Fruit fly (Drosophila melanogaster) whole organism, adult: ENCODE data around the gene p38c.

Experiments
- CG11617 ChIP-seq: fragments of 200-800 bp; sonication (Bioruptor generic); optimal IDR thresholded peaks from 2 replicates; lab custom pipeline; 2017; ENCODE audit warnings: mild to moderate bottlenecking, missing biosample characterization, missing genetic modification reagents, missing genetic modification characterization
- CG12768 ChIP-seq: fragments of 200-800 bp; sonication (Bioruptor generic); optimal IDR thresholded peaks from 2 replicates; lab custom pipeline; 2017; ENCODE audit warnings: missing biosample characterization, missing genetic modification characterization, mild to moderate bottlenecking, moderate library complexity, missing genetic modification reagents
- CG14711 ChIP-seq: fragments of 200-800 bp; sonication (Bioruptor generic); optimal IDR thresholded peaks from 2 replicates; lab custom pipeline; 2018; ENCODE audit warnings: missing biosample characterization, mild to moderate bottlenecking, missing genetic modification characterization, moderate library complexity
- CG1620 ChIP-seq: fragments of 200-800 bp; sonication (Bioruptor generic); optimal IDR thresholded peaks from 2 replicates; lab custom pipeline; 2016; ENCODE audit warnings: missing biosample characterization, missing genetic modification characterization
- CG33017 ChIP-seq: fragments of 200-800 bp; sonication (Bioruptor generic); optimal IDR thresholded peaks from 2 replicates; lab custom pipeline; 2018; ENCODE audit warnings: missing biosample characterization, mild to moderate bottlenecking, missing genetic modification characterization, moderate library complexity
- CG5204 ChIP-seq: fragments of 200-800 bp; sonication (Bioruptor generic); optimal IDR thresholded peaks from 2 replicates; lab custom pipeline; 2016; ENCODE audit warnings: missing biosample characterization, missing genetic modification characterization
- CG7045 ChIP-seq: fragments of 200-800 bp; sonication (Bioruptor generic); optimal IDR thresholded peaks from 2 replicates; lab custom pipeline; 2017; ENCODE audit warnings: missing biosample characterization, mild to moderate bottlenecking, missing genetic modification characterization
- CG7101 ChIP-seq: fragments of 200-800 bp; sonication (Bioruptor generic); optimal IDR thresholded peaks from 2 replicates; lab custom pipeline; 2018; ENCODE audit warnings: missing biosample characterization, mild to moderate bottlenecking, missing genetic modification characterization, moderate library complexity
- Clk ChIP-seq: fragments of 200-800 bp; sonication (Bioruptor generic); optimal IDR thresholded peaks from 2 replicates; lab custom pipeline; 2017; ENCODE audit warnings: missing biosample characterization, missing genetic modification characterization
- Crg-1 ChIP-seq: fragments of 200-800 bp; sonication (Bioruptor generic); optimal IDR thresholded peaks from 2 replicates; lab custom pipeline; 2016; ENCODE audit warnings: missing biosample characterization, missing genetic modification characterization
- Hr96 ChIP-seq: fragments of 200-800 bp; sonication (Bioruptor generic); optimal IDR thresholded peaks from 2 replicates; lab custom pipeline; 2016; ENCODE audit warnings: missing biosample characterization, missing genetic modification characterization
- Mnt ChIP-seq: fragments of 200-800 bp; sonication (Bioruptor generic); optimal IDR thresholded peaks from 2 replicates; lab custom pipeline; 2016; ENCODE audit warnings: missing biosample characterization, mild to moderate bottlenecking, missing genetic modification characterization
- bab1 ChIP-seq: fragments of 200-800 bp; sonication (Bioruptor generic); optimal IDR thresholded peaks from 3 replicates; lab custom pipeline; 2019; ENCODE audit warnings: missing biosample characterization, mild to moderate bottlenecking, missing genetic modification characterization, moderate library complexity
- cic ChIP-seq: fragments of 200-800 bp; sonication (Bioruptor generic); optimal IDR thresholded peaks from 2 replicates; lab custom pipeline; 2017; ENCODE audit warnings: missing biosample characterization, mild to moderate bottlenecking, missing genetic modification characterization, moderate library complexity
- cnc ChIP-seq, 2 experiments: fragments of >200 bp; optimal IDR thresholded peaks; 2 replicates each; lab custom pipeline; 2017
- kay ChIP-seq: fragments of 200-800 bp; sonication (Bioruptor generic); peaks from one replicate; lab custom pipeline; 2016; ENCODE audit warnings: missing biosample characterization, missing genetic modification characterization, borderline replicate concordance
- ovo ChIP-seq: fragments of 200-800 bp; sonication (Bioruptor generic); optimal IDR thresholded peaks from 2 replicates; lab custom pipeline; 2016; ENCODE audit warnings: missing biosample characterization, missing genetic modification characterization
- pad ChIP-seq: fragments of 200-800 bp; sonication (Bioruptor generic); optimal IDR thresholded peaks from 3 replicates; lab custom pipeline; 2017; ENCODE audit warnings: missing biosample characterization, missing genetic modification characterization, mild to moderate bottlenecking, moderate library complexity, missing genetic modification reagents
- tj ChIP-seq: fragments of 200-800 bp; sonication (Bioruptor generic); optimal IDR thresholded peaks from 3 replicates; lab custom pipeline; 2017; ENCODE audit warnings: missing biosample characterization, mild to moderate bottlenecking, missing genetic modification characterization, moderate library complexity
- toe ChIP-seq: fragments of 200-800 bp; sonication (Bioruptor generic); optimal IDR thresholded peaks from 2 replicates; lab custom pipeline; 2016; ENCODE audit warnings: missing biosample characterization, missing genetic modification characterization

Gene p38c

dm6 chr3R:24172379-24172778 is 22.4 kb upstream of the p38c start, which contains the start of gene CG13606:
Gene CG13606, plus strand, starts transcription at chr3R:24172628.
- TF ChIP-seq CG7045 (GFP tag; lab: Kevin White, UChicago) (no peak), cnc (optimal IDR thresholded peaks at IDR 0.05; lab: Kevin White, UChicago) (no peak), bab1 (GFP tag; lab: Kevin White, UChicago) (no peak), Clk (GFP tag; lab: Kevin White, UChicago) (no peak), CG1620 (no peak), CG33017 (tag; lab: Kevin White, UChicago) (no peak), cic (GFP tag; lab: Kevin White, UChicago) (no peak), kay (GFP tag; lab: Kevin White, UChicago) (no peak), toe (GFP tag; lab: Kevin White, UChicago) (no peak), tj (GFP tag; lab: Kevin White, UChicago) (no peak), CG14711 (no peak), Mnt (no peak), Hr96 (GFP tag; lab: Kevin White, UChicago) (no peak)

dm6 chr3R:24169362-24169761 is 19.4 kb upstream of the p38c start, which contains the start of gene CG5510:
Gene CG5510, minus strand, starts transcription at chr3R:24169562.
- TF ChIP-seq CG11617 = peak; percentile 27
- no peak for TF ChIP-seq Clk (GFP tag; lab: Kevin White, UChicago)
- peak; percentile 43 for TF ChIP-seq CG1620
- peak; percentile 79 for TF ChIP-seq bab1 (GFP tag; lab: Kevin White, UChicago)
- TF ChIP-seq tj (GFP tag; lab: Kevin White, UChicago) = peak; percentile 18
- TF ChIP-seq cic (GFP tag; lab: Kevin White, UChicago) = peak; percentile 16
- no peak for TF ChIP-seq CG7045 (GFP tag; lab: Kevin White, UChicago)
- peak; percentile 28 for TF ChIP-seq CG7101 (tag; lab: Kevin White, UChicago)
- peak; percentile 50 for TF ChIP-seq CG14711
- peak in 1 of 2 experiments; percentile 34 for TF ChIP-seq cnc (optimal IDR thresholded peaks at IDR 0.05; lab: Kevin White, UChicago)
- no peak for TF ChIP-seq Hr96 (GFP tag; lab: Kevin White, UChicago)
- peak; percentile 33 for TF ChIP-seq Crg-1
- no peak for TF ChIP-seq CG12768 (GFP tag; lab: Kevin White, UChicago)
- TF ChIP-seq Mnt = peak; percentile 40
- TF ChIP-seq ovo (GFP tag; lab: Kevin White, UChicago) = no peak
- TF ChIP-seq pad = peak; percentile 2

- peak; percentile 50 for TF ChIP-seq bab1 (GFP tag; lab: Kevin White, UChicago)
- peak; percentile 36 for TF ChIP-seq pad
- TF ChIP-seq Mnt = no peak
- TF ChIP-seq ovo (GFP tag; lab: Kevin White, UChicago) = peak; percentile 37
- peak; percentile 48 for TF ChIP-seq tj (GFP tag; lab: Kevin White, UChicago)
- no peak for TF ChIP-seq CG5204 (GFP tag; lab: Kevin White, UChicago)
- no peak for TF ChIP-seq kay (GFP tag; lab: Kevin White, UChicago)
- TF ChIP-seq CG33017 (tag; lab: Kevin White, UChicago) = peak; percentile 20
- peak; percentile 12 for TF ChIP-seq cic (GFP tag; lab: Kevin White, UChicago)
- TF ChIP-seq Crg-1 = peak; percentile 32
- TF ChIP-seq Hr96 (GFP tag; lab: Kevin White, UChicago) = no peak
- TF ChIP-seq toe (GFP tag; lab: Kevin White, UChicago) = no peak
- TF ChIP-seq CG12768 (GFP tag; lab: Kevin White, UChicago) = peak; percentile 46
- no peak for TF ChIP-seq Clk (GFP tag; lab: Kevin White, UChicago)
- TF ChIP-seq CG1620 = peak; percentile 26
- peak; percentile 43 for TF ChIP-seq CG7045 (GFP tag; lab: Kevin White, UChicago)
- TF ChIP-seq CG14711 = peak; percentile 91
- TF ChIP-seq CG7101 (tag; lab: Kevin White, UChicago) = peak; percentile 66
- no peak for TF ChIP-seq cnc (optimal IDR thresholded peaks at IDR 0.05; lab: Kevin White, UChicago)
- TF ChIP-seq CG11617 = peak; percentile 81
These were observed 13.6 kb upstream of the p38c start, which contains the start of gene Apc2 for dm6 chr3R:24163556-24164022. Gene Apc2, plus strand, starts transcription at chr3R:24163966.

dm6 chr3R:24162774-24163555 is 13.0 kb upstream of the p38c start, which contains the start of gene mRpS24:
Gene mRpS24, minus strand, starts transcription at chr3R:24163545.
- TF ChIP-seq Mnt = peak; percentile 36
- no peak for TF ChIP-seq bab1 (GFP tag; lab: Kevin White, UChicago)

dm6 chr3R:24161173-24161811 is 11.3 kb upstream of the p38c start, which contains the start of the genes Myo95E and TBC1d7:
Gene Myo95E, minus strand, starts transcription at chr3R:24161498.
Gene TBC1d7, plus strand, starts transcription at chr3R:24161727.
- no peak for TF ChIP-seq Hr96 (GFP tag; lab: Kevin White, UChicago)
- no peak for TF ChIP-seq cnc (optimal IDR thresholded peaks at IDR 0.05; lab: Kevin White, UChicago)
- peak; percentile 45 for TF ChIP-seq Crg-1
- TF ChIP-seq tj (GFP tag; lab: Kevin White, UChicago) = peak; percentile 50
- TF ChIP-seq bab1 (GFP tag; lab: Kevin White, UChicago) = peak; percentile 88
- peak; percentile 91 for TF ChIP-seq CG12768 (GFP tag; lab: Kevin White, UChicago)
- TF ChIP-seq toe (GFP tag; lab: Kevin White, UChicago) = no peak
- peak; percentile 86 for TF ChIP-seq CG11617
- peak; percentile 83 for TF ChIP-seq CG7045 (GFP tag; lab: Kevin White, UChicago)
- peak; percentile 17 for TF ChIP-seq ovo (GFP tag; lab: Kevin White, UChicago)
- TF ChIP-seq CG5204 (GFP tag; lab: Kevin White, UChicago) = no peak
- TF ChIP-seq Mnt = peak; percentile 75
- peak; percentile 90 for TF ChIP-seq CG14711
- peak; percentile 91 for TF ChIP-seq CG33017 (tag; lab: Kevin White, UChicago)
- peak; percentile 34 for TF ChIP-seq cic (GFP tag; lab: Kevin White, UChicago)
- peak; percentile 38 for TF ChIP-seq Clk (GFP tag; lab: Kevin White, UChicago)
- peak; percentile 82 for TF ChIP-seq pad
- peak; percentile 57 for TF ChIP-seq CG1620
- no peak for TF ChIP-seq kay (GFP tag; lab: Kevin White, UChicago)
- peak; percentile 94 for TF ChIP-seq CG7101 (tag; lab: Kevin White, UChicago)
